Worm (Caenorhabditis elegans): ENCODE measurements around the gene fbxa-64.

Gene fbxa-64

ce11 chrV:3234887-3235286 is 43.1 kb downstream of the fbxa-64 start, which contains the start of gene K08D9.6:
K08D9.6 (minus strand) TSS chrV:3234987.
- TF ChIP-seq tab-1 (GFP tag; IDR thresholded peaks at IDR 0.05) = no peak
- no peak for TF ChIP-seq ztf-23 (GFP tag; IDR thresholded peaks at IDR 0.05)
- TF ChIP-seq ref-1 (GFP tag; conservative IDR thresholded peaks at IDR 0.05) = no peak
- TF ChIP-seq med-1 (GFP tag; optimal IDR thresholded peaks at IDR 0.05; ENCODE audit: insufficient read depth) = no peak
- TF ChIP-seq flt-1 (GFP tag; IDR thresholded peaks at IDR 0.05) = no peak
- no peak for TF ChIP-seq ztf-29 (GFP tag; IDR thresholded peaks at IDR 0.05)
- TF ChIP-seq klf-2 (GFP tag; conservative IDR thresholded peaks at IDR 0.05) = no peak
- no peak for TF ChIP-seq T22C8.4 (GFP tag; IDR thresholded peaks at IDR 0.05)
- no peak for TF ChIP-seq cog-1 (tag; optimal IDR thresholded peaks at IDR 0.05)

ce11 chrV:3230597-3230996 is 47.4 kb downstream of the fbxa-64 start, which contains the start of gene K08D9.10:
K08D9.10 (plus strand) TSS chrV:3230897.
- TF ChIP-seq flt-1 (GFP tag; IDR thresholded peaks at IDR 0.05) = no peak
- TF ChIP-seq ztf-23 (GFP tag; IDR thresholded peaks at IDR 0.05) = no peak
- no peak for TF ChIP-seq med-1 (GFP tag; optimal IDR thresholded peaks at IDR 0.05; ENCODE audit: insufficient read depth)
- no peak for TF ChIP-seq tab-1 (GFP tag; IDR thresholded peaks at IDR 0.05)

- TF ChIP-seq T22C8.4 (GFP tag; IDR thresholded peaks at IDR 0.05) (no peak), med-1 (GFP tag; optimal IDR thresholded peaks at IDR 0.05; ENCODE audit: insufficient read depth) (no peak), ref-1 (GFP tag; conservative IDR thresholded peaks at IDR 0.05) (no peak), ztf-29 (GFP tag; IDR thresholded peaks at IDR 0.05) (no peak), klf-2 (GFP tag; conservative IDR thresholded peaks at IDR 0.05) (no peak), ztf-23 (GFP tag; IDR thresholded peaks at IDR 0.05) (no peak), cog-1 (tag; optimal IDR thresholded peaks at IDR 0.05) (no peak)
Measured at ce11 chrV:3230150-3230549, 47.8 kb downstream of the fbxa-64 start.

- TF ChIP-seq cog-1 (tag; optimal IDR thresholded peaks at IDR 0.05) (no peak), ztf-29 (GFP tag; IDR thresholded peaks at IDR 0.05) (no peak), med-1 (GFP tag; optimal IDR thresholded peaks at IDR 0.05; ENCODE audit: insufficient read depth) (no peak), flt-1 (GFP tag; IDR thresholded peaks at IDR 0.05) (no peak), ztf-23 (GFP tag; IDR thresholded peaks at IDR 0.05) (no peak), klf-2 (GFP tag; conservative IDR thresholded peaks at IDR 0.05) (no peak), tab-1 (GFP tag; IDR thresholded peaks at IDR 0.05) (no peak), ref-1 (GFP tag; conservative IDR thresholded peaks at IDR 0.05) (no peak), T22C8.4 (GFP tag; IDR thresholded peaks at IDR 0.05) (no peak)
Measured at ce11 chrV:3227373-3227772, 50.6 kb downstream of the fbxa-64 start, which contains the start of gene K08D9.2. K08D9.2 (plus strand) TSS chrV:3227673.

Measured in whole organism, midembryonic.